Worm (Caenorhabditis elegans): ENCODE measurements around the gene tac-1.
"Not testable (repeated sequence)": the region's sequence is repeated elsewhere in the genome, so short reads cannot be mapped to it uniquely, and the experiment has no call there.

Gene tac-1

DNA sequence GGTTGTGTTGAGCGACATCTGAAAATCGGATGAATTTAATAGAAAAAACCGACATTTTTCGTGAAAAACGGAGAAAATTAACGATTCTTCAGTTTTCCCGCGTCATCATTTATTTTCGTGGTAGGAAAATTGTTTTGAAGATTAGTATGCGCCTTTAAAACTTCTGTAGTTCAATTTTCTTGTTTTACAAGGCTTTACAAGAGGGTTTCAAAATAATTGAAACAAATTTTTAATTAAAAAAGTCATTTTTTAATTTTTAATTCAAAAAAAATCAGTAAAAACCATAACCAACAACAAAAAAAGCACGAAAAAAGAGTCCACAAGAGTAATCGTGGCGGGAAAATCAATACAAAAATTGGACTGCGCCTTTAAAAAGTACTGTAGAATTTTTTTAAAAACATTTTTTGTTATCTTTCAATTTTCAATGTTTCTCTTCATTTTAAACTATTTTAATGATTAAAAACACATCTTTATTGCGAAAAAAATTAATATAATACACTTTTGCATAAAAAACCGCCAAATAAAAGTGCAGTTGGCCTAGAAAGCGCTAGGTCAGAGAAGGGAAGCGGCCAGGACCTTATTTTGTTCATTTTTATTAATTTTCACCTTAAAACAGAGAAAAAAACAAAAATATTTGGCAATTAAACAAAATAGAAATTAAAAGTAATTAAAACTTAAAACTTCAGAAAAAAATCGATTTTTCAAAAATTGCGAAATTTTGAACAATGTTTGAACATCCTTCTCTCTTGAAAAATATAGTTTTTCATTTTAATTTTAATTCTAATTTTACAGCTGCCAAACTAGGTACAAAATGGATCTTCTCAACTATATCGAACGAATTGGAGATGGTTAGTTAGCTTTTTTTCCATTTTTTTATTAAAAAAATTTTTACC is at the start of gene tac-1, which contains the start of gene Y54E2A.4:
Gene tac-1, minus strand, starts transcription at position 20 of the 893 bp plus-strand sequence.
Gene Y54E2A.4, plus strand, starts transcription at position 765 of the 893 bp plus-strand sequence.
- TF ChIP-seq madf-6 (GFP tag; IDR thresholded peaks at IDR 0.05) (peak; percentile 84), hmg-20 (GFP tag; IDR thresholded peaks at IDR 0.05) (no peak), F33H1.4 (GFP tag; IDR thresholded peaks at IDR 0.05) (peak; percentile 85), F10E7.11 (tag; optimal IDR thresholded peaks at IDR 0.05) (no peak), lin-40 (tag; optimal IDR thresholded peaks at IDR 0.05) (no peak), gei-17 (GFP tag; optimal IDR thresholded peaks at IDR 0.05) (no peak), sptf-2 (GFP tag; optimal IDR thresholded peaks at IDR 0.05) (no peak), rcor-1 (GFP tag; IDR thresholded peaks at IDR 0.05) (no peak), aptf-2 (GFP tag; conservative IDR thresholded peaks at IDR 0.05) (no peak), D2030.7 (GFP tag; IDR thresholded peaks at IDR 0.05) (peak; percentile 35; the same call in 1 of the 2 replicates), sdz-38 (tag; optimal IDR thresholded peaks at IDR 0.05) (no peak), bed-1 (GFP tag; IDR thresholded peaks at IDR 0.05) (no peak), snpc-1.1 (tag; optimal IDR thresholded peaks at IDR 0.05; ENCODE audit: insufficient read depth) (peak; percentile 26), tlf-1 (GFP tag; optimal IDR thresholded peaks at IDR 0.05) (peak; percentile 47), xnd-1 (tag; optimal IDR thresholded peaks at IDR 0.05) (peak; percentile 86), Y95B8A.8 (GFP tag; IDR thresholded peaks at IDR 0.05) (no peak), dpl-1 (GFP tag; optimal IDR thresholded peaks at IDR 0.05) (peak; percentile 21), madf-8 (GFP tag; conservative IDR thresholded peaks at IDR 0.05) (peak; percentile 66), zfh-2 (GFP tag; conservative IDR thresholded peaks at IDR 0.05) (no peak), sea-2 (GFP tag; IDR thresholded peaks at IDR 0.05) (no peak), ztf-28 (GFP tag; IDR thresholded peaks at IDR 0.05) (no peak), lin-54 (GFP tag; optimal IDR thresholded peaks at IDR 0.05) (peak; percentile 6), cebp-1 (GFP tag; IDR thresholded peaks at IDR 0.05) (no peak), cebp-1 (tag; optimal IDR thresholded peaks at IDR 0.05) (peak; percentile 78), F55B11.4 (tag; optimal IDR thresholded peaks at IDR 0.05; ENCODE audit: borderline replicate concordance, insufficient read depth) (no peak), ceh-91 (GFP tag; IDR thresholded peaks at IDR 0.05) (peak; percentile 53; the same call in 1 of the 2 replicates), pha-4 (tag; optimal IDR thresholded peaks at IDR 0.05) (no peak), F39B2.1 (GFP tag; IDR thresholded peaks at IDR 0.05) (no peak), ztf-25 (GFP tag; IDR thresholded peaks at IDR 0.05) (no peak), efl-1 (GFP tag; optimal IDR thresholded peaks at IDR 0.05) (peak; percentile 74), ceh-100 (GFP tag; IDR thresholded peaks at IDR 0.05) (no peak), chd-7 (tag; optimal IDR thresholded peaks at IDR 0.05) (no peak), nhr-120 (GFP tag; IDR thresholded peaks at IDR 0.05) (no peak), let-526 (GFP tag; IDR thresholded peaks at IDR 0.05) (no peak), lag-1 (GFP tag; IDR thresholded peaks at IDR 0.05) (no peak), lsl-1 (GFP tag; optimal IDR thresholded peaks at IDR 0.05) (peak; percentile 94)

DNA sequence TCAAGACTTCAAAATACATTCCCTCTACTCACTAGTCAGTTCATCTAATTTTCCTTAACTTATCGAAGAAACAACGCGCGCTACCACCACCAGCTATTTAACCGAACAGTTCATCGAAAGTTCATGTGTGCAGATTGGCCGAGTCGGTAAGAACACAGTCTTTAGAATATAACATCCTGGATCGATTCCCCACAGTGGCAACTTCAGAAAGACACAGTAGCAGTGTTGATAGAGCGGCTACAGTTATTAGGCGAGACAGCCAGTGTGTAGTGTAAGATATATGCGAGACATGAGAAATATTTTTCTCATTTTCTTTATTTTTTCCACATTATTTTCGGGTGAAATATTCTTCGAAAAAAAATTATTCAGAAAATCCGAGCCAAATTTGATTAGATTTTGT is 48.9 kb upstream of the tac-1 start:
- TF ChIP-seq hmg-1.2 (GFP tag; IDR thresholded peaks at IDR 0.05) (peak; percentile 52), madf-6 (GFP tag; IDR thresholded peaks at IDR 0.05) (peak; percentile 61), ekl-4 (GFP tag; IDR thresholded peaks at IDR 0.05) (peak; percentile 63; the same call in 1 of the 2 replicates), hmg-20 (GFP tag; IDR thresholded peaks at IDR 0.05) (0 out of 2 replicates have a peak, but pooled peaks have one; percentile 30), lsl-1 (GFP tag; optimal IDR thresholded peaks at IDR 0.05) (peak; percentile 14), snpc-4 (tag; optimal IDR thresholded peaks at IDR 0.05) (peak in 2 of 4 experiments; percentile 68 to 70), rcor-1 (GFP tag; IDR thresholded peaks at IDR 0.05) (peak; percentile 26; the same call in 1 of the 2 replicates), lin-26 (GFP tag; IDR thresholded peaks at IDR 0.05) (peak; percentile 77), B0261.1 (tag; optimal IDR thresholded peaks at IDR 0.05) (peak; percentile 59), F33H1.4 (GFP tag; IDR thresholded peaks at IDR 0.05) (peak; percentile 33; the same call in 1 of the 2 replicates), nfyb-1 (GFP tag; IDR thresholded peaks at IDR 0.05) (peak; percentile 38; the same call in 1 of the 2 replicates), rpc-1 (optimal IDR thresholded peaks at IDR 0.05) (peak; percentile 56), rpc-1 (tag; optimal IDR thresholded peaks at IDR 0.05) (peak; percentile 68), mcd-1 (GFP tag; IDR thresholded peaks at IDR 0.05) (peak; percentile 23; the same call in 1 of the 2 replicates), tbp1 (GFP tag; optimal IDR thresholded peaks at IDR 0.05) (peak; percentile 83)
- not testable (repeated sequence) for TF ChIP-seq snpc-4 (GFP tag; optimal IDR thresholded peaks at IDR 0.05)
